Fruit fly (Drosophila melanogaster) whole organism, adult: ENCODE measurements around the gene Gclc.

Experiments
- CG11617 ChIP-seq: fragments of 200-800 bp; sonication (Bioruptor generic); optimal IDR thresholded peaks from 2 replicates; lab custom pipeline; 2017; ENCODE audit warnings: mild to moderate bottlenecking, missing biosample characterization, missing genetic modification reagents, missing genetic modification characterization
- CG12768 ChIP-seq: fragments of 200-800 bp; sonication (Bioruptor generic); optimal IDR thresholded peaks from 2 replicates; lab custom pipeline; 2017; ENCODE audit warnings: missing biosample characterization, missing genetic modification characterization, mild to moderate bottlenecking, moderate library complexity, missing genetic modification reagents
- CG14711 ChIP-seq: fragments of 200-800 bp; sonication (Bioruptor generic); optimal IDR thresholded peaks from 2 replicates; lab custom pipeline; 2018; ENCODE audit warnings: missing biosample characterization, mild to moderate bottlenecking, missing genetic modification characterization, moderate library complexity
- CG1620 ChIP-seq: fragments of 200-800 bp; sonication (Bioruptor generic); optimal IDR thresholded peaks from 2 replicates; lab custom pipeline; 2016; ENCODE audit warnings: missing biosample characterization, missing genetic modification characterization
- CG33017 ChIP-seq: fragments of 200-800 bp; sonication (Bioruptor generic); optimal IDR thresholded peaks from 2 replicates; lab custom pipeline; 2018; ENCODE audit warnings: missing biosample characterization, mild to moderate bottlenecking, missing genetic modification characterization, moderate library complexity
- CG5204 ChIP-seq: fragments of 200-800 bp; sonication (Bioruptor generic); optimal IDR thresholded peaks from 2 replicates; lab custom pipeline; 2016; ENCODE audit warnings: missing biosample characterization, missing genetic modification characterization
- CG7045 ChIP-seq: fragments of 200-800 bp; sonication (Bioruptor generic); optimal IDR thresholded peaks from 2 replicates; lab custom pipeline; 2017; ENCODE audit warnings: missing biosample characterization, mild to moderate bottlenecking, missing genetic modification characterization
- CG7101 ChIP-seq: fragments of 200-800 bp; sonication (Bioruptor generic); optimal IDR thresholded peaks from 2 replicates; lab custom pipeline; 2018; ENCODE audit warnings: missing biosample characterization, mild to moderate bottlenecking, missing genetic modification characterization, moderate library complexity
- Clk ChIP-seq: fragments of 200-800 bp; sonication (Bioruptor generic); optimal IDR thresholded peaks from 2 replicates; lab custom pipeline; 2017; ENCODE audit warnings: missing biosample characterization, missing genetic modification characterization
- Crg-1 ChIP-seq: fragments of 200-800 bp; sonication (Bioruptor generic); optimal IDR thresholded peaks from 2 replicates; lab custom pipeline; 2016; ENCODE audit warnings: missing biosample characterization, missing genetic modification characterization
- Hr96 ChIP-seq: fragments of 200-800 bp; sonication (Bioruptor generic); optimal IDR thresholded peaks from 2 replicates; lab custom pipeline; 2016; ENCODE audit warnings: missing biosample characterization, missing genetic modification characterization
- Mnt ChIP-seq: fragments of 200-800 bp; sonication (Bioruptor generic); optimal IDR thresholded peaks from 2 replicates; lab custom pipeline; 2016; ENCODE audit warnings: missing biosample characterization, mild to moderate bottlenecking, missing genetic modification characterization
- bab1 ChIP-seq: fragments of 200-800 bp; sonication (Bioruptor generic); optimal IDR thresholded peaks from 3 replicates; lab custom pipeline; 2019; ENCODE audit warnings: missing biosample characterization, mild to moderate bottlenecking, missing genetic modification characterization, moderate library complexity
- cic ChIP-seq: fragments of 200-800 bp; sonication (Bioruptor generic); optimal IDR thresholded peaks from 2 replicates; lab custom pipeline; 2017; ENCODE audit warnings: missing biosample characterization, mild to moderate bottlenecking, missing genetic modification characterization, moderate library complexity
- cnc ChIP-seq, 2 experiments: fragments of >200 bp; optimal IDR thresholded peaks; 2 replicates each; lab custom pipeline; 2017
- kay ChIP-seq: fragments of 200-800 bp; sonication (Bioruptor generic); peaks from one replicate; lab custom pipeline; 2016; ENCODE audit warnings: missing biosample characterization, missing genetic modification characterization, borderline replicate concordance
- ovo ChIP-seq: fragments of 200-800 bp; sonication (Bioruptor generic); optimal IDR thresholded peaks from 2 replicates; lab custom pipeline; 2016; ENCODE audit warnings: missing biosample characterization, missing genetic modification characterization
- pad ChIP-seq: fragments of 200-800 bp; sonication (Bioruptor generic); optimal IDR thresholded peaks from 3 replicates; lab custom pipeline; 2017; ENCODE audit warnings: missing biosample characterization, missing genetic modification characterization, mild to moderate bottlenecking, moderate library complexity, missing genetic modification reagents
- tj ChIP-seq: fragments of 200-800 bp; sonication (Bioruptor generic); optimal IDR thresholded peaks from 3 replicates; lab custom pipeline; 2017; ENCODE audit warnings: missing biosample characterization, mild to moderate bottlenecking, missing genetic modification characterization, moderate library complexity
- toe ChIP-seq: fragments of 200-800 bp; sonication (Bioruptor generic); optimal IDR thresholded peaks from 2 replicates; lab custom pipeline; 2016; ENCODE audit warnings: missing biosample characterization, missing genetic modification characterization

Gene Gclc

dm6 chrX:8157294-8157693, 41.3 kb upstream of the Gclc start, which contains the start of the genes Traf6 and GIIIspla2:
Gene Traf6 (minus strand): TSS chrX:8157386.
Gene GIIIspla2 (plus strand): TSS chrX:8157628.
- TF ChIP-seq CG14711 (peak; percentile 80), Crg-1 (GFP tag; lab: Kevin White, UChicago) (peak; percentile 68), CG12768 (GFP tag; lab: Kevin White, UChicago) (peak; percentile 66), tj (GFP tag; lab: Kevin White, UChicago) (peak; percentile 71), kay (no peak), CG7101 (peak; percentile 90), ovo (GFP tag; lab: Kevin White, UChicago) (peak; percentile 81), CG11617 (peak; percentile 87), CG1620 (peak; percentile 87), cic (peak; percentile 51), cnc (optimal IDR thresholded peaks at IDR 0.05; lab: Kevin White, UChicago) (no peak), Mnt (peak; percentile 92), Clk (peak; percentile 54), CG7045 (GFP tag; lab: Kevin White, UChicago) (peak; percentile 74), bab1 (GFP tag; lab: Kevin White, UChicago) (peak; percentile 78), Hr96 (GFP tag; lab: Kevin White, UChicago) (no peak), toe (GFP tag; lab: Kevin White, UChicago) (peak; percentile 73), pad (GFP tag; lab: Kevin White, UChicago) (peak; percentile 81), CG5204 (peak; percentile 76), CG33017 (tag; lab: Kevin White, UChicago) (peak; percentile 76)

dm6 chrX:8152718-8153117, 36.8 kb upstream of the Gclc start, which contains the start of gene CG18262:
Gene CG18262 (plus strand): TSS chrX:8152948.
- TF ChIP-seq CG12768 (GFP tag; lab: Kevin White, UChicago) (peak; percentile 11), CG1620 (peak; percentile 54), bab1 (GFP tag; lab: Kevin White, UChicago) (peak; percentile 21), CG7045 (GFP tag; lab: Kevin White, UChicago) (no peak), toe (GFP tag; lab: Kevin White, UChicago) (no peak), CG7101 (peak; percentile 45), CG33017 (tag; lab: Kevin White, UChicago) (no peak), pad (GFP tag; lab: Kevin White, UChicago) (peak; percentile 56), cnc (optimal IDR thresholded peaks at IDR 0.05; lab: Kevin White, UChicago) (no peak), Clk (no peak), kay (no peak), Crg-1 (GFP tag; lab: Kevin White, UChicago) (peak; percentile 48), cic (no peak), Mnt (peak; percentile 25)

- peak; percentile 64 for TF ChIP-seq ovo (GFP tag; lab: Kevin White, UChicago)
- TF ChIP-seq CG7045 (GFP tag; lab: Kevin White, UChicago) = no peak
- TF ChIP-seq toe (GFP tag; lab: Kevin White, UChicago) = no peak
These were observed 36.1 kb upstream of the Gclc start, which contains the start of gene Gbeta5 for dm6 chrX:8152077-8152476. Gene Gbeta5 (minus strand): TSS chrX:8152275.

dm6 chrX:8148556-8148955, 32.6 kb upstream of the Gclc start, which contains the start of gene CG10959:
Gene CG10959 (plus strand): TSS chrX:8148783.
- no peak for TF ChIP-seq cic
- TF ChIP-seq CG12768 (GFP tag; lab: Kevin White, UChicago) = no peak
- no peak for TF ChIP-seq Hr96 (GFP tag; lab: Kevin White, UChicago)
- no peak for TF ChIP-seq CG33017 (tag; lab: Kevin White, UChicago)
- no peak for TF ChIP-seq CG7045 (GFP tag; lab: Kevin White, UChicago)
- no peak for TF ChIP-seq CG11617
- TF ChIP-seq Crg-1 (GFP tag; lab: Kevin White, UChicago) = no peak
- no peak for TF ChIP-seq CG1620
- no peak for TF ChIP-seq CG7101
- no peak for TF ChIP-seq ovo (GFP tag; lab: Kevin White, UChicago)
- no peak for TF ChIP-seq kay
- no peak for TF ChIP-seq Mnt
- no peak for TF ChIP-seq CG5204

- TF ChIP-seq Hr96 (GFP tag; lab: Kevin White, UChicago) (no peak), kay (no peak), Crg-1 (GFP tag; lab: Kevin White, UChicago) (no peak), CG7045 (GFP tag; lab: Kevin White, UChicago) (no peak), ovo (GFP tag; lab: Kevin White, UChicago) (no peak), tj (GFP tag; lab: Kevin White, UChicago) (no peak), CG7101 (no peak), cnc (optimal IDR thresholded peaks at IDR 0.05; lab: Kevin White, UChicago) (no peak), CG1620 (no peak)
These were observed 31.7 kb upstream of the Gclc start, which contains the start of gene CG15336 for dm6 chrX:8147649-8148048. Gene CG15336 (plus strand): TSS chrX:8147949.

dm6 chrX:8145501-8146157, 29.7 kb upstream of the Gclc start, which contains the start of the genes alpha-PheRS and CG2129:
Gene alpha-PheRS (minus strand): TSS chrX:8145602.
Gene CG2129 (plus strand): TSS chrX:8145839.
- TF ChIP-seq cic (no peak), ovo (GFP tag; lab: Kevin White, UChicago) (no peak), CG1620 (peak; percentile 44), pad (GFP tag; lab: Kevin White, UChicago) (peak; percentile 13), Hr96 (GFP tag; lab: Kevin White, UChicago) (no peak), Clk (no peak), Crg-1 (GFP tag; lab: Kevin White, UChicago) (peak; percentile 22), Mnt (peak; percentile 73), CG7101 (peak; percentile 61), bab1 (GFP tag; lab: Kevin White, UChicago) (peak; percentile 77), CG7045 (GFP tag; lab: Kevin White, UChicago) (no peak), CG14711 (peak; percentile 66), kay (no peak), CG11617 (peak; percentile 57), toe (GFP tag; lab: Kevin White, UChicago) (no peak), cnc (optimal IDR thresholded peaks at IDR 0.05; lab: Kevin White, UChicago) (no peak), CG33017 (tag; lab: Kevin White, UChicago) (no peak), CG5204 (no peak), tj (GFP tag; lab: Kevin White, UChicago) (peak; percentile 43), CG12768 (GFP tag; lab: Kevin White, UChicago) (no peak)
